Worm (Caenorhabditis elegans) whole organism, L2 larva: ENCODE data around the gene F54D12.8.

Experiments used
- R02D3.7 ChIP-seq: fragments of 150-350 bp; optimal IDR thresholded peaks from 2 replicates; lab custom pipeline; 2014; ENCODE audit warnings: missing biosample characterization, missing genetic modification characterization
- mdl-1 ChIP-seq, 2 experiments: fragments of 150-350 bp in 1 of 2; sonication (generic microtip) in 1 of 2; optimal IDR thresholded peaks; 2 replicates each; lab custom pipeline; 2017; ENCODE audit warnings: missing biosample characterization in 2 of 2, missing genetic modification characterization in 2 of 2
- nhr-23 ChIP-seq: fragments of 150-350 bp; optimal IDR thresholded peaks from 2 replicates; lab custom pipeline; 2014; ENCODE audit warnings: missing biosample characterization, missing genetic modification reagents, missing genetic modification characterization
- ztf-4 ChIP-seq: fragments of 150-350 bp; optimal IDR thresholded peaks from 2 replicates; lab custom pipeline; 2014; ENCODE audit warnings: missing biosample characterization, missing genetic modification characterization

- TF ChIP-seq ztf-4 (tag; lab: Kevin White, UChicago) (no peak), R02D3.7 (tag; lab: Kevin White, UChicago) (no peak), mdl-1 (tag; optimal IDR thresholded peaks at IDR 0.05; lab: Kevin White, UChicago) (no peak), nhr-23 (tag; lab: Kevin White, UChicago) (no peak)
These were observed 23.1 kb upstream of the F54D12.8 start for ce11 chrII:1420806-1421463.
